Worm (Caenorhabditis elegans) whole organism, L1 larva: ENCODE results near the gene F17H10.4.

Experiments used
- F16B12.6 ChIP-seq: fragments of 150-350 bp; optimal IDR thresholded peaks from 2 replicates; lab custom pipeline; 2014; ENCODE audit warnings: missing biosample characterization, missing genetic modification characterization
- ama-1 ChIP-seq: fragments of 150-350 bp; optimal IDR thresholded peaks from 2 replicates; lab custom pipeline; 2014
- dpl-1 ChIP-seq, 3 experiments: fragments of 150-350 bp in 2 of 3; sonication (generic microtip) in 1 of 3; optimal IDR thresholded peaks; 2 replicates each; lab custom pipeline; 2014 to 2017; ENCODE audit warnings: missing biosample characterization in 3 of 3, missing genetic modification characterization in 3 of 3, missing genetic modification reagents in 3 of 3
- elt-3 ChIP-seq, 6 experiments: fragments of 150-350 bp in 1 of 6; sonication (generic microtip); optimal IDR thresholded peaks; 2 replicates each; lab custom pipeline; 2017 to 2018; ENCODE audit warnings: missing biosample characterization in 6 of 6, missing genetic modification characterization in 6 of 6, inconsistent platforms in 1 of 6
- fkh-10 ChIP-seq: sonication (generic microtip); optimal IDR thresholded peaks from 2 replicates; lab custom pipeline; 2017; ENCODE audit warnings: missing biosample characterization, missing genetic modification reagents, missing genetic modification characterization
- irx-1 ChIP-seq: sonication (generic microtip); optimal IDR thresholded peaks from 2 replicates; lab custom pipeline; 2016; ENCODE audit warnings: missing genetic modification characterization, missing compliant biosample characterization
- lin-13 ChIP-seq: fragments of 150-350 bp; optimal IDR thresholded peaks from 2 replicates; lab custom pipeline; 2014; ENCODE audit warnings: missing biosample characterization, missing genetic modification reagents, missing genetic modification characterization
- mdl-1 ChIP-seq, 2 experiments: fragments of 150-350 bp; optimal IDR thresholded peaks; 2 replicates each; lab custom pipeline; 2014 to 2017; ENCODE audit warnings: missing biosample characterization in 2 of 2, missing genetic modification characterization in 2 of 2, inconsistent platforms in 1 of 2
- pag-3 ChIP-seq: sonication (generic microtip); optimal IDR thresholded peaks from 2 replicates; lab custom pipeline; 2017; ENCODE audit warnings: missing genetic modification characterization, mild to moderate bottlenecking, missing compliant biosample characterization, antibody characterized with exemption, borderline replicate concordance; ENCODE audit not compliant: insufficient read depth
- sptf-1 ChIP-seq: fragments of 150-350 bp; optimal IDR thresholded peaks from 2 replicates; lab custom pipeline; 2014; ENCODE audit warnings: missing biosample characterization, missing genetic modification characterization

ce11 chrX:13169133-13169532 lies 42.8 kb upstream of the F17H10.4 start:
- TF ChIP-seq mdl-1 (tag; optimal IDR thresholded peaks at IDR 0.05; lab: Kevin White, UChicago): peak in 1 of 2 experiments; percentile 92
- TF ChIP-seq elt-3 (tag; optimal IDR thresholded peaks at IDR 0.05; lab: Kevin White, UChicago): peak in 1 of 6 experiments; percentile 15
- no peak for TF ChIP-seq pag-3 (tag; lab: Kevin White, UChicago)
- TF ChIP-seq dpl-1 (GFP tag; optimal IDR thresholded peaks at IDR 0.05; lab: Kevin White, UChicago): no peak
- peak; percentile 54 for TF ChIP-seq irx-1
- TF ChIP-seq fkh-10: no peak
- no peak for TF ChIP-seq lin-13
- TF ChIP-seq sptf-1 (tag; lab: Kevin White, UChicago): no peak
- no peak for TF ChIP-seq F16B12.6
- no peak for TF ChIP-seq ama-1 (lab: Kevin White, UChicago)
